Worm (Caenorhabditis elegans) whole organism, L4/young adult: ENCODE data around the gene csr-1.
A peak's percentile ranks its signal among the peaks of the same experiment; 100 is the strongest.

Experiments used
- W03F9.2 ChIP-seq: fragments of 150-350 bp; optimal IDR thresholded peaks from 2 replicates; lab custom pipeline; 2014; ENCODE audit warnings: missing biosample characterization, missing genetic modification characterization
- dao-5 ChIP-seq: sonication (generic microtip); optimal IDR thresholded peaks from 2 replicates; lab custom pipeline; 2016; ENCODE audit warnings: missing genotype, missing genetic modification characterization, moderate library complexity, missing compliant biosample characterization
- him-1 ChIP-seq: sonication (generic microtip); optimal IDR thresholded peaks from 2 replicates; lab custom pipeline; 2016; ENCODE audit warnings: missing genotype, missing genetic modification reagents, missing genetic modification characterization, missing compliant biosample characterization

Gene csr-1

DNA sequence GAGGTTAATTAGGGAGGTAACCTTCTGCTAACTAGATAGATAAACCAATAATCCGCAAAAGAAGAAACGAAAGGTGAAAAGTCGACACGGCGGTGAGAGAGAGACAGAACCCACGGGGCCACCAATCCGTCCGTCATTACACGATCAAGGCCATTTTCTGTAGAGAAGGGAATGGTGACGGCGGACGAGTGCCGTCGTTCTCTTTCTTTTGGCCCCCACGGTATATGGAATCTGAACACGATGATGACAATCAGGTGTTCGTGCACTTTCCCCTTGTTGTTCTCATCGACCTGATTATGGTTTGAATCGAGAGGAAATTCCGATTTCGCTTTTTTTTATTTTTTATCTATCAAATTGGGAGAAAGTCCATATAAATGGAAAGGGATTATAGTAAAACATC lies 52.3 kb downstream of the csr-1 start:
- no peak for TF ChIP-seq W03F9.2 (tag; lab: Kevin White, UChicago)
- TF ChIP-seq dao-5 (tag; lab: Kevin White, UChicago), result no peak
- TF ChIP-seq him-1 (tag; lab: Kevin White, UChicago), result no peak

DNA sequence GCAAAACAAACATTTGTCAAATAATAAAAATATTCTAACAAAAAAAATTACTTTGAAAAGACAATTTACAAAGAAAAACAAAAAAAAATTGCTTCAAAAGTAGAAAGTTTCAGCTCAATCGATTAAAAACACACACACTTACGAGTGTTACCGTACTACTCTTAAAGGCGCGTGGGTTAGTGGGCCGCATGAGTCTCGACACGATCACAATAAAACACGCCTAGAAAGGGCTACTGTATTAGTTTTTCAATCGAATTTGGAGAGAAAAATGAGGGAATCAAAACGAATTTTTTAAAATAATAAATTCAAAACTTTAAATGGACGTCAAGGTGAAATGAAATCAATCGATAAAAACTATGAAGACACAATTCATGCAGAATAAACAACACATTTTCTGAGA lies 53.5 kb downstream of the csr-1 start:
- TF ChIP-seq dao-5 (tag; lab: Kevin White, UChicago), result no peak
- peak; percentile 31 for TF ChIP-seq W03F9.2 (tag; lab: Kevin White, UChicago)
